Fruit fly (Drosophila melanogaster): ENCODE results near the gene CG13926.

The CG13926 gene

dm6 chr3L:1577338-1577737 lies 40.6 kb downstream of the CG13926 start (continued):
- TF ChIP-seq vvl (GFP tag; IDR thresholded peaks at IDR 0.05) = peak; percentile 10; the same call in 1 of the 2 replicates
- no peak for TF ChIP-seq CkIIα-i1 (GFP tag; IDR thresholded peaks at IDR 0.05)
- peak; percentile 30; the same call in 1 of the 3 replicates for TF ChIP-seq sr (GFP tag; IDR thresholded peaks at IDR 0.05)
- TF ChIP-seq Pdp1 (GFP tag; optimal IDR thresholded peaks at IDR 0.05) = peak in 1 of 2 experiments; percentile 46
- no peak for TF ChIP-seq Dp (GFP tag; optimal IDR thresholded peaks at IDR 0.05)
- no peak for TF ChIP-seq CG12155 (GFP tag; optimal IDR thresholded peaks at IDR 0.05)
- TF ChIP-seq grau (tag; optimal IDR thresholded peaks at IDR 0.05) = no peak
- TF ChIP-seq CG4360 (GFP tag; IDR thresholded peaks at IDR 0.05) = no peak
- no peak for TF ChIP-seq Xbp1 (GFP tag; optimal IDR thresholded peaks at IDR 0.05)
- no peak for TF ChIP-seq CG7928 (GFP tag; optimal IDR thresholded peaks at IDR 0.05)
- TF ChIP-seq CG9797 (GFP tag; optimal IDR thresholded peaks at IDR 0.05) = no peak
- TF ChIP-seq CG1792 (GFP tag; optimal IDR thresholded peaks at IDR 0.05) = no peak
- no peak for TF ChIP-seq Lhr (GFP tag; optimal IDR thresholded peaks at IDR 0.05)
- peak; percentile 37; the same call in 1 of the 2 replicates for TF ChIP-seq Drgx (GFP tag; IDR thresholded peaks at IDR 0.05)
- TF ChIP-seq pnt (GFP tag; optimal IDR thresholded peaks at IDR 0.05) = no peak
- no peak for TF ChIP-seq zf30C (GFP tag; optimal IDR thresholded peaks at IDR 0.05)
- TF ChIP-seq klu (GFP tag; IDR thresholded peaks at IDR 0.05) = no peak
- peak; percentile 71 for TF ChIP-seq crol (GFP tag; IDR thresholded peaks at IDR 0.05)
- peak; percentile 85 for TF ChIP-seq ewg (GFP tag; optimal IDR thresholded peaks at IDR 0.05)
- no peak for TF ChIP-seq ara (GFP tag; IDR thresholded peaks at IDR 0.05)
- no peak for TF ChIP-seq ash1 (GFP tag; optimal IDR thresholded peaks at IDR 0.05)
- no peak for TF ChIP-seq croc (GFP tag; conservative IDR thresholded peaks at IDR 0.05)
- TF ChIP-seq Hmr (GFP tag; optimal IDR thresholded peaks at IDR 0.05) = no peak
- no peak for TF ChIP-seq sd (tag; optimal IDR thresholded peaks at IDR 0.05)
- TF ChIP-seq CG11085 (GFP tag; IDR thresholded peaks at IDR 0.05) = no peak
- TF ChIP-seq zfh1 (GFP tag; IDR thresholded peaks at IDR 0.05) = no peak
- peak; percentile 66 for TF ChIP-seq cg (GFP tag; optimal IDR thresholded peaks at IDR 0.05)
- TF ChIP-seq CG11695 (GFP tag; IDR thresholded peaks at IDR 0.05) = no peak
- TF ChIP-seq onecut (GFP tag; IDR thresholded peaks at IDR 0.05) = peak; percentile 98
- no peak for TF ChIP-seq Tbp (GFP tag; optimal IDR thresholded peaks at IDR 0.05)
- TF ChIP-seq yki (optimal IDR thresholded peaks at IDR 0.05) = no peak
- TF ChIP-seq CG10209 (GFP tag; optimal IDR thresholded peaks at IDR 0.05) = no peak
- TF ChIP-seq Jarid2 (GFP tag; optimal IDR thresholded peaks at IDR 0.05) = peak; percentile 9
- no peak for TF ChIP-seq CG31224 (GFP tag; IDR thresholded peaks at IDR 0.05)
- TF ChIP-seq CG1832 (GFP tag; optimal IDR thresholded peaks at IDR 0.05) = peak; percentile 57
- TF ChIP-seq twi (tag; optimal IDR thresholded peaks at IDR 0.05) = no peak
- TF ChIP-seq Deaf1 (tag; optimal IDR thresholded peaks at IDR 0.05) = no peak
- TF ChIP-seq CG17359 (tag; optimal IDR thresholded peaks at IDR 0.05) = no peak
- TF ChIP-seq Abd-B (GFP tag; optimal IDR thresholded peaks at IDR 0.05) = no peak
- TF ChIP-seq pum (GFP tag; optimal IDR thresholded peaks at IDR 0.05) = no peak
- TF ChIP-seq ro (GFP tag; IDR thresholded peaks at IDR 0.05) = no peak
- TF ChIP-seq seq (GFP tag; IDR thresholded peaks at IDR 0.05) = peak; percentile 75
- no peak for TF ChIP-seq CG3065 (GFP tag; optimal IDR thresholded peaks at IDR 0.05)
- TF ChIP-seq CG17912 (GFP tag; optimal IDR thresholded peaks at IDR 0.05) = no peak
- TF ChIP-seq hkb (optimal IDR thresholded peaks at IDR 0.05) = no peak
- peak; percentile 15; the same call in 1 of the 2 replicates for TF ChIP-seq hkb (GFP tag; IDR thresholded peaks at IDR 0.05)
- TF ChIP-seq CG3838 (GFP tag; optimal IDR thresholded peaks at IDR 0.05) = no peak
- TF ChIP-seq nerfin-1 (tag; optimal IDR thresholded peaks at IDR 0.05) = peak; percentile 14
- no peak for TF ChIP-seq rib (GFP tag; IDR thresholded peaks at IDR 0.05)
- no peak for TF ChIP-seq eve (GFP tag; optimal IDR thresholded peaks at IDR 0.05)
- no peak for TF ChIP-seq dmrt99B (tag; optimal IDR thresholded peaks at IDR 0.05)
- TF ChIP-seq inv (GFP tag; IDR thresholded peaks at IDR 0.05; ENCODE audit: partially characterized antibody) = no peak
- TF ChIP-seq CG1647 (GFP tag; optimal IDR thresholded peaks at IDR 0.05) = no peak
